Fruit fly (Drosophila melanogaster) whole organism, embryonic: ENCODE measurements around the gene CG6791.

Experiments used
- Ada2b ChIP-seq: fragments of 200-800 bp; sonication (Bioruptor generic); IDR thresholded peaks from 2 replicates; pipeline ENCODE4 v1.3.6; 2022; ENCODE audit warnings: missing biosample characterization, missing genetic modification characterization
- CG1024 ChIP-seq: fragments of 200-800 bp; sonication (Bioruptor generic); IDR thresholded peaks from 2 replicates; pipeline ENCODE4 v1.3.6; 2022; ENCODE audit warnings: missing biosample characterization, missing genetic modification characterization
- CG11398 ChIP-seq: fragments of 200-800 bp; sonication (Bioruptor generic); optimal IDR thresholded peaks from 2 replicates; lab custom pipeline; 2016; ENCODE audit warnings: missing biosample characterization, missing genetic modification characterization
- CG11723 ChIP-seq: fragments of 200-800 bp; sonication (Bioruptor generic); optimal IDR thresholded peaks from 2 replicates; lab custom pipeline; 2017; ENCODE audit warnings: missing biosample characterization, mild to moderate bottlenecking, missing genetic modification characterization
- CG12071 ChIP-seq: fragments of 200-800 bp; sonication (Bioruptor generic); optimal IDR thresholded peaks from 3 replicates; lab custom pipeline; 2018; ENCODE audit warnings: missing biosample characterization, mild to moderate bottlenecking, missing genetic modification characterization
- CG12659 ChIP-seq: fragments of 200-800 bp; sonication (Bioruptor generic); optimal IDR thresholded peaks from 3 replicates; lab custom pipeline; 2017; ENCODE audit warnings: mild to moderate bottlenecking, missing biosample characterization, missing genetic modification reagents, missing genetic modification characterization
- CG13424 ChIP-seq: fragments of 200-800 bp; sonication (Bioruptor generic); optimal IDR thresholded peaks from 2 replicates; lab custom pipeline; 2019; ENCODE audit warnings: missing biosample characterization, mild to moderate bottlenecking, missing genetic modification characterization, moderate library complexity
- CG14667 ChIP-seq: fragments of 200-800 bp; sonication (Bioruptor generic); IDR thresholded peaks from 2 replicates; pipeline ENCODE4 v1.3.6; 2022; ENCODE audit warnings: missing biosample characterization, missing genetic modification characterization
- CG15011 ChIP-seq: fragments of 200-800 bp; sonication (Bioruptor generic); optimal IDR thresholded peaks from 3 replicates; lab custom pipeline; 2018; ENCODE audit warnings: missing biosample characterization, mild to moderate bottlenecking, missing genetic modification characterization
- CG17912 ChIP-seq: fragments of 200-800 bp; sonication (Bioruptor generic); optimal IDR thresholded peaks from 2 replicates; lab custom pipeline; 2018; ENCODE audit warnings: missing biosample characterization, mild to moderate bottlenecking, missing genetic modification characterization
- CG18262 ChIP-seq: fragments of 200-800 bp; optimal IDR thresholded peaks from 3 replicates; lab custom pipeline; 2019; ENCODE audit warnings: missing biosample characterization, mild to moderate bottlenecking, missing genetic modification characterization, moderate library complexity
- CG2199 ChIP-seq: fragments of 200-800 bp; sonication (Bioruptor generic); IDR thresholded peaks from 3 replicates; pipeline ENCODE4 v1.3.6; 2022; ENCODE audit warnings: missing biosample characterization, missing genetic modification characterization
- CG2889 ChIP-seq: fragments of 200-800 bp; sonication (Bioruptor generic); IDR thresholded peaks from 3 replicates; pipeline ENCODE4 v1.3.6; 2022; ENCODE audit warnings: missing biosample characterization, missing genetic modification characterization
- CG31365 ChIP-seq: fragments of 200-800 bp; sonication (Bioruptor generic); optimal IDR thresholded peaks from 2 replicates; lab custom pipeline; 2018; ENCODE audit warnings: missing biosample characterization, mild to moderate bottlenecking, missing genetic modification characterization
- CG34224 ChIP-seq: fragments of 200-800 bp; sonication (Bioruptor generic); IDR thresholded peaks from 3 replicates; pipeline ENCODE4 v1.3.6; 2022; ENCODE audit warnings: missing biosample characterization, missing genetic modification characterization; ENCODE audit not compliant: partially characterized antibody
- CG4328 ChIP-seq: fragments of 200-800 bp; sonication (Bioruptor generic); optimal IDR thresholded peaks from 3 replicates; lab custom pipeline; 2017; ENCODE audit warnings: missing biosample characterization, missing genetic modification reagents, missing genetic modification characterization
- CG4424 ChIP-seq: fragments of 200-800 bp; sonication (Bioruptor generic); optimal IDR thresholded peaks from 3 replicates; lab custom pipeline; 2016; ENCODE audit warnings: missing biosample characterization, missing genetic modification characterization
- CG8359 ChIP-seq: fragments of 200-800 bp; sonication (Bioruptor generic); optimal IDR thresholded peaks from 2 replicates; lab custom pipeline; 2017; ENCODE audit warnings: missing biosample characterization, mild to moderate bottlenecking, missing genetic modification characterization, borderline replicate concordance
- CG8944 ChIP-seq: fragments of 200-800 bp; sonication (Bioruptor generic); optimal IDR thresholded peaks from 3 replicates; lab custom pipeline; 2016; ENCODE audit warnings: missing biosample characterization, missing genetic modification characterization
- CG9609 ChIP-seq: fragments of 200-800 bp; sonication (Bioruptor generic); optimal IDR thresholded peaks from 3 replicates; lab custom pipeline; 2016; ENCODE audit warnings: missing biosample characterization, missing genetic modification characterization
- Deaf1 ChIP-seq: fragments of 200-800 bp; optimal IDR thresholded peaks from 3 replicates; lab custom pipeline; 2019; ENCODE audit warnings: missing biosample characterization, mild to moderate bottlenecking, missing genetic modification characterization, moderate library complexity
- Ets97D ChIP-seq: fragments of 200-800 bp; sonication (Bioruptor generic); optimal IDR thresholded peaks from 3 replicates; lab custom pipeline; 2016; ENCODE audit warnings: missing biosample characterization, missing genetic modification characterization
- Fer3 ChIP-seq: fragments of 200-800 bp; sonication (Bioruptor generic); optimal IDR thresholded peaks from 2 replicates; lab custom pipeline; 2018; ENCODE audit warnings: missing biosample characterization, mild to moderate bottlenecking, missing genetic modification characterization, moderate library complexity
- H2.0 ChIP-seq: fragments of 200-800 bp; sonication (Bioruptor generic); IDR thresholded peaks from 2 replicates; pipeline ENCODE4 v1.3.6; 2022; ENCODE audit warnings: missing biosample characterization, missing genetic modification characterization
- HHEX ChIP-seq: fragments of 200-800 bp; sonication (Bioruptor generic); optimal IDR thresholded peaks from 3 replicates; lab custom pipeline; 2017; ENCODE audit warnings: missing biosample characterization, mild to moderate bottlenecking, missing genetic modification characterization, missing genetic modification reagents
- HmgD ChIP-seq: fragments of 200-800 bp; sonication (Bioruptor generic); optimal IDR thresholded peaks from 3 replicates; lab custom pipeline; 2016; ENCODE audit warnings: missing biosample characterization, missing genetic modification characterization
- Hr51 ChIP-seq, 2 experiments: fragments of 200-800 bp; sonication (Bioruptor generic); optimal IDR thresholded peaks; 2 replicates in 1 of 2; 3 replicates in 1 of 2; lab custom pipeline; 2016 to 2018; ENCODE audit warnings: missing biosample characterization in 2 of 2, missing genetic modification characterization in 2 of 2, mild to moderate bottlenecking in 1 of 2, moderate library complexity in 1 of 2
- Kr ChIP-seq: fragments of 200-800 bp; sonication (Bioruptor generic); optimal IDR thresholded peaks from 2 replicates; lab custom pipeline; 2017; ENCODE audit warnings: missing biosample characterization, mild to moderate bottlenecking, missing genetic modification characterization
- NC2α ChIP-seq: fragments of 200-800 bp; sonication (Bioruptor generic); optimal IDR thresholded peaks from 2 replicates; lab custom pipeline; 2016; ENCODE audit warnings: missing biosample characterization, missing genetic modification characterization
- Sox100B ChIP-seq: fragments of 200-800 bp; sonication (Bioruptor generic); optimal IDR thresholded peaks from 3 replicates; lab custom pipeline; 2018; ENCODE audit warnings: missing biosample characterization, mild to moderate bottlenecking, missing genetic modification characterization
- Sox102F ChIP-seq: fragments of 200-800 bp; sonication (Bioruptor generic); optimal IDR thresholded peaks from 2 replicates; lab custom pipeline; 2018; ENCODE audit warnings: missing biosample characterization, mild to moderate bottlenecking, missing genetic modification characterization, moderate library complexity
- TFAM ChIP-seq: fragments of 200-800 bp; sonication (Bioruptor generic); optimal IDR thresholded peaks from 2 replicates; lab custom pipeline; 2017; ENCODE audit warnings: missing biosample characterization, missing genetic modification characterization, inconsistent platforms
- Trl ChIP-seq, 3 experiments: fragments of >200 bp in 2 of 3; fragments of 200-800 bp in 1 of 3; sonication (Bioruptor generic) in 1 of 3; optimal IDR thresholded peaks; 2 replicates in 1 of 3; 3 replicates in 2 of 3; lab custom pipeline; 2016 to 2017; ENCODE audit warnings: missing biosample characterization in 1 of 3, missing genetic modification characterization in 1 of 3
- Vsx1 ChIP-seq: fragments of 200-800 bp; sonication (Bioruptor generic); optimal IDR thresholded peaks from 2 replicates; lab custom pipeline; 2017; ENCODE audit warnings: missing biosample characterization, mild to moderate bottlenecking, missing genetic modification characterization, missing genetic modification reagents
- abd-A ChIP-seq: fragments of 200-800 bp; sonication (Bioruptor generic); optimal IDR thresholded peaks from 3 replicates; lab custom pipeline; 2019; ENCODE audit warnings: missing biosample characterization, mild to moderate bottlenecking, missing genetic modification characterization, moderate library complexity
- ato ChIP-seq: fragments of 200-800 bp; sonication (Bioruptor generic); IDR thresholded peaks from 2 replicates; pipeline ENCODE4 v1.3.6; 2022; ENCODE audit warnings: missing biosample characterization, missing genetic modification characterization; ENCODE audit not compliant: partially characterized antibody
- da ChIP-seq: fragments of 200-800 bp; sonication (Bioruptor generic); optimal IDR thresholded peaks from 2 replicates; lab custom pipeline; 2016; ENCODE audit warnings: missing biosample characterization, missing genetic modification characterization
- gcm ChIP-seq: fragments of 200-800 bp; sonication (Bioruptor generic); optimal IDR thresholded peaks from 2 replicates; lab custom pipeline; 2019; ENCODE audit warnings: missing biosample characterization, mild to moderate bottlenecking, missing genetic modification characterization, moderate library complexity
- grau ChIP-seq: fragments of 200-800 bp; optimal IDR thresholded peaks from 3 replicates; lab custom pipeline; 2019; ENCODE audit warnings: missing biosample characterization, mild to moderate bottlenecking, missing genetic modification characterization, moderate library complexity
- grn ChIP-seq: fragments of 200-800 bp; sonication (Bioruptor generic); optimal IDR thresholded peaks from 3 replicates; lab custom pipeline; 2017; ENCODE audit warnings: missing biosample characterization, missing genetic modification characterization
- nau ChIP-seq: fragments of 200-800 bp; sonication (Bioruptor generic); optimal IDR thresholded peaks from 3 replicates; lab custom pipeline; 2017; ENCODE audit warnings: missing biosample characterization, mild to moderate bottlenecking, missing genetic modification characterization, missing genetic modification reagents
- nom ChIP-seq: fragments of 200-800 bp; sonication (Bioruptor generic); optimal IDR thresholded peaks from 2 replicates; lab custom pipeline; 2017; ENCODE audit warnings: missing biosample characterization, missing genetic modification characterization, mild to moderate bottlenecking, moderate library complexity, missing genetic modification reagents
- onecut ChIP-seq: fragments of 200-800 bp; sonication (Bioruptor generic); IDR thresholded peaks from 2 replicates; pipeline ENCODE4 v1.3.6; 2022; ENCODE audit warnings: missing biosample characterization, missing genetic modification characterization
- pb ChIP-seq: fragments of 200-800 bp; sonication (Bioruptor generic); optimal IDR thresholded peaks from 3 replicates; lab custom pipeline; 2016; ENCODE audit warnings: missing biosample characterization, missing genetic modification characterization
- schlank ChIP-seq: fragments of 200-800 bp; sonication (Bioruptor generic); optimal IDR thresholded peaks from 2 replicates; lab custom pipeline; 2018; ENCODE audit warnings: missing biosample characterization, mild to moderate bottlenecking, missing genetic modification characterization
- sens ChIP-seq: fragments of 200-800 bp; sonication (Bioruptor generic); peaks from one replicate; lab custom pipeline; 2016; ENCODE audit warnings: missing biosample characterization, missing genetic modification characterization
- slou ChIP-seq: fragments of 200-800 bp; sonication (Bioruptor generic); optimal IDR thresholded peaks from 3 replicates; lab custom pipeline; 2016; ENCODE audit warnings: missing biosample characterization, missing genetic modification characterization
- zfh2 ChIP-seq: fragments of 200-800 bp; sonication (Bioruptor generic); optimal IDR thresholded peaks from 2 replicates; lab custom pipeline; 2016; ENCODE audit warnings: missing biosample characterization, missing genetic modification characterization

Gene CG6791

dm6 chr3R:11562326-11563109 is 27.4 kb downstream of the CG6791 start (continued):
- peak; percentile 99 for TF ChIP-seq grau (tag; lab: Kevin White, UChicago)
- TF ChIP-seq CG2199: peak; percentile 90
- TF ChIP-seq onecut (GFP tag; lab: Robert Waterston, UW): peak; percentile 90
- TF ChIP-seq CG15011 (GFP tag; lab: Kevin White, UChicago): peak; percentile 90
- TF ChIP-seq sens (GFP tag; lab: Kevin White, UChicago): peak; percentile 99
- peak; percentile 86 for TF ChIP-seq CG12071 (GFP tag; lab: Kevin White, UChicago)
- peak; percentile 95 for TF ChIP-seq CG4424 (GFP tag; lab: Kevin White, UChicago)
- TF ChIP-seq TFAM (GFP tag; lab: Kevin White, UChicago): peak; percentile 66
- peak; percentile 83 to 87 for TF ChIP-seq Hr51 (GFP tag; optimal IDR thresholded peaks at IDR 0.05; lab: Kevin White, UChicago)
- TF ChIP-seq CG34224 (GFP tag; lab: Robert Waterston, UW): no peak
- TF ChIP-seq nom (GFP tag; lab: Kevin White, UChicago): peak; percentile 90
- TF ChIP-seq Sox102F (GFP tag; lab: Kevin White, UChicago): peak; percentile 90
- peak; percentile 88 for TF ChIP-seq CG12659 (GFP tag; lab: Kevin White, UChicago)
- peak; percentile 61 for TF ChIP-seq abd-A (tag; lab: Kevin White, UChicago)
- peak; percentile 66 for TF ChIP-seq CG8359 (GFP tag; lab: Kevin White, UChicago)
- TF ChIP-seq nau (GFP tag; lab: Kevin White, UChicago): peak; percentile 91
- TF ChIP-seq NC2α (GFP tag; lab: Kevin White, UChicago): peak; percentile 64
- peak; percentile 77 for TF ChIP-seq CG31365 (tag; lab: Kevin White, UChicago)
- TF ChIP-seq CG9609 (GFP tag; lab: Kevin White, UChicago): peak; percentile 86
- peak; percentile 91 for TF ChIP-seq CG14667 (GFP tag; lab: Robert Waterston, UW)
- peak; percentile 80 for TF ChIP-seq Deaf1
- peak; percentile 89 for TF ChIP-seq H2.0 (GFP tag; lab: Robert Waterston, UW)
- TF ChIP-seq Sox100B (GFP tag; lab: Kevin White, UChicago): peak; percentile 95
- TF ChIP-seq CG17912: peak; percentile 43
- TF ChIP-seq Fer3: peak; percentile 94
- TF ChIP-seq pb (GFP tag; lab: Kevin White, UChicago): peak; percentile 91

dm6 chr3R:11561648-11562047 is 28.3 kb downstream of the CG6791 start:
- no peak for TF ChIP-seq CG18262 (tag; lab: Kevin White, UChicago)
- no peak for TF ChIP-seq Vsx1 (GFP tag; lab: Kevin White, UChicago)
- no peak for TF ChIP-seq gcm
- no peak for TF ChIP-seq CG11723 (GFP tag; lab: Kevin White, UChicago)
- TF ChIP-seq CG2889 (GFP tag; lab: Robert Waterston, UW): no peak
- TF ChIP-seq CG1024: no peak
- no peak for TF ChIP-seq schlank
- TF ChIP-seq slou (GFP tag; lab: Kevin White, UChicago): no peak
- TF ChIP-seq da: no peak
- peak in 1 of 2 experiments; percentile 3 for TF ChIP-seq Trl (optimal IDR thresholded peaks at IDR 0.05; lab: Kevin White, UChicago)
- no peak for TF ChIP-seq Trl (GFP tag; optimal IDR thresholded peaks at IDR 0.05; lab: Kevin White, UChicago)
- TF ChIP-seq HmgD: no peak
- TF ChIP-seq HHEX: no peak
- TF ChIP-seq CG4328 (GFP tag; lab: Kevin White, UChicago): no peak
- TF ChIP-seq CG8944 (GFP tag; lab: Kevin White, UChicago): no peak
- TF ChIP-seq Ada2b (GFP tag; lab: Robert Waterston, UW): no peak
- TF ChIP-seq zfh2 (GFP tag; lab: Kevin White, UChicago): no peak
- TF ChIP-seq Ets97D (GFP tag; lab: Kevin White, UChicago): no peak
- TF ChIP-seq CG11398 (GFP tag; lab: Kevin White, UChicago): no peak
- TF ChIP-seq ato (GFP tag; lab: Robert Waterston, UW): no peak
- no peak for TF ChIP-seq CG31365 (tag; lab: Kevin White, UChicago)
- peak; percentile 48 for TF ChIP-seq grn
- TF ChIP-seq Kr (GFP tag; lab: Kevin White, UChicago): no peak
- no peak for TF ChIP-seq CG13424 (tag; lab: Kevin White, UChicago)
